Worm (Caenorhabditis elegans): Measurements from ENCODE around the gene R09H10.1.

DNA sequence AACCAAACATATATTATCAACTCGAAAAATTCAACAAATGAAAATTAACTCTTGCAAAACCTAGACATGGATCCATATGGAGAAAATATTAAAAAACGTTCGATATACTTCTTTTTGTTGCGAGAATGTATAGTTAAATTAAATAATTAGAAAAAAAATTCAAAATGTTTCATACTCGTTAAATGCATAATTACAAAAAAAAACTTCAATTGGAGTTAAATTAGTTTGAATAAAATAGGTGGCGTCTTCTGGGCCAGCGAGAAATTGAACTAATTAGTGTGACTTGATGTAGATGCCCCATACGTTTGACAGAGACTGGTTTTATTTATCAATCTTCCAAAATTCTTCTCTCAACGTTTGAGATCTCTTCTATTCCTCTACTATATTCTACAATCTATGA is 21.7 kb upstream of the R09H10.1 start, which contains the start of gene lgc-43:
- TF ChIP-seq unc-130 (GFP tag; optimal IDR thresholded peaks at IDR 0.05) (no peak), madf-5 (GFP tag; IDR thresholded peaks at IDR 0.05) (no peak), lin-13 (GFP tag; optimal IDR thresholded peaks at IDR 0.05) (no peak), pqm-1 (tag; optimal IDR thresholded peaks at IDR 0.05) (no peak), nhr-28 (tag; optimal IDR thresholded peaks at IDR 0.05) (no peak)

Data from whole organism, L4 larva.